Worm (Caenorhabditis elegans) whole organism, mixed stage, embryonic: ENCODE results near the gene cyp-29A3.

Experiments used
- M03D4.4 ChIP-seq: sonication (generic microtip); optimal IDR thresholded peaks from 2 replicates; lab custom pipeline; 2017; ENCODE audit warnings: mild to moderate bottlenecking, missing genetic modification characterization, missing compliant biosample characterization
- lin-13 ChIP-seq: fragments of 150-350 bp; optimal IDR thresholded peaks from 2 replicates; lab custom pipeline; 2014; ENCODE audit warnings: missing biosample characterization, missing genetic modification characterization

DNA sequence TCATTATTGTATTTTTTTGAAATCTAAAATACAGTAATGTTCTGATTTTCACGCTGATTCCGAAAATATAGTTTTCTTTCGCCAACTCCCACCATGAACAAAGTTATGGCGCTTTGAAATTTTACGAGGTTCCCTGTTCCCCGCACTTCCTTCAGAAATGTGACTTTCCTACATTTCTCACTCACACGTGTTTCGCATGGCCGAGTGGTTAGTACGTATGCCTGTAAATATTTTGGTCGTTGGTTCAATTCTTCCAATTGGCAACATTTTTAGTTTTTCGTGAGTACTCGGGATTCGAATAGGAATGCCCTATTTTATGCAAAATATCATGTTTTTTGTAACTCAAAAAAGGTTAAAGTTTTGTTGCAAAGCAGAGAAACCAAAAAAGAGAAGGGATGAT lies 5.8 kb upstream of the cyp-29A3 start:
- peak; percentile 82 for TF ChIP-seq M03D4.4
- peak; percentile 29 for TF ChIP-seq lin-13
